Worm (Caenorhabditis elegans): ENCODE data around the gene chin-1.

chin-1 gene

DNA sequence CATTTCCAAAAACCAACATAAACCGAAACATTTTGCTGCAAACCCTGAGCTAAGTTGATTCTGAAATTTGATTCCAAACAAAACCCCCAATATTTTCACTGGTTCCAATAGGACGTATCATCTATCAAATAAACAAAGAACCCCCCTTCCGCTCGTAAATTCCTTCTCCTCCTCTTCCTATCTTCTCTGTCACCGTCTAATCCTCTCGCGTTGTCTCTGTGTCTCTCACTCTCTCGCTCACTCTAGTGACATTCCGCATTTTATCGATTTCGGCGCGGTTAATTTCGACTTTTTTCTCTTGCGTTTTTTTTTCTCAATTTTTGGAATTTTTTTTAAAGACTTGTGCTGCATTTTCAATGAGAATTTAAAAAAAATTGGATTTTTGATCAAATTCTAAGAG, 55.1 kb downstream of the chin-1 start (continued):
- no peak for TF ChIP-seq syd-9 (tag; optimal IDR thresholded peaks at IDR 0.05)
- peak; percentile 58 for TF ChIP-seq nfya-1 (tag; optimal IDR thresholded peaks at IDR 0.05)
- TF ChIP-seq K09A11.1 (tag; optimal IDR thresholded peaks at IDR 0.05; ENCODE audit: insufficient read depth) = no peak
- no peak for TF ChIP-seq odd-2 (tag; optimal IDR thresholded peaks at IDR 0.05)
- no peak for TF ChIP-seq sox-4 (tag; optimal IDR thresholded peaks at IDR 0.05)
- TF ChIP-seq pha-2 (tag; optimal IDR thresholded peaks at IDR 0.05) = no peak
- TF ChIP-seq unc-55 (GFP tag; optimal IDR thresholded peaks at IDR 0.05) = peak; percentile 34
- no peak for TF ChIP-seq mec-3 (tag; optimal IDR thresholded peaks at IDR 0.05; ENCODE audit: borderline replicate concordance)
- no peak for TF ChIP-seq ceh-2 (tag; optimal IDR thresholded peaks at IDR 0.05)
- no peak for TF ChIP-seq pros-1 (tag; optimal IDR thresholded peaks at IDR 0.05)
- no peak for TF ChIP-seq fax-1 (tag; optimal IDR thresholded peaks at IDR 0.05)
- no peak for TF ChIP-seq pha-4 (tag; optimal IDR thresholded peaks at IDR 0.05)
- TF ChIP-seq ceh-22 (tag; optimal IDR thresholded peaks at IDR 0.05) = no peak
- TF ChIP-seq ceh-24 (tag; optimal IDR thresholded peaks at IDR 0.05) = no peak
